Worm (Caenorhabditis elegans) whole organism, L1 larva: Measurements from ENCODE around the gene gst-30.

Source experiments
- C16A3.4 ChIP-seq: fragments of 150-350 bp; optimal IDR thresholded peaks from 2 replicates; lab custom pipeline; 2014; ENCODE audit warnings: missing biosample characterization, missing genetic modification characterization
- C34B4.2 ChIP-seq: sonication (generic microtip); optimal IDR thresholded peaks from 2 replicates; lab custom pipeline; 2017; ENCODE audit warnings: mild to moderate bottlenecking, missing genetic modification characterization, missing compliant biosample characterization
- Y116A8C.19 ChIP-seq: sonication (generic microtip); optimal IDR thresholded peaks from 2 replicates; lab custom pipeline; 2016; ENCODE audit warnings: missing compliant biosample characterization, missing genetic modification characterization, borderline replicate concordance
- aha-1 ChIP-seq: fragments of 150-350 bp; optimal IDR thresholded peaks from 2 replicates; lab custom pipeline; 2014; ENCODE audit warnings: missing biosample characterization, missing genetic modification characterization
- ama-1 ChIP-seq: fragments of 150-350 bp; optimal IDR thresholded peaks from 2 replicates; lab custom pipeline; 2014
- blmp-1 ChIP-seq: fragments of 150-350 bp; optimal IDR thresholded peaks from 2 replicates; lab custom pipeline; 2014; ENCODE audit warnings: missing biosample characterization, missing genetic modification characterization
- ceh-8 ChIP-seq: fragments of 200-800 bp; sonication (Bioruptor generic); optimal IDR thresholded peaks from 2 replicates; lab custom pipeline; 2018; ENCODE audit warnings: mild to moderate bottlenecking, missing genetic modification characterization, moderate library complexity, missing compliant biosample characterization
- ceh-82 ChIP-seq, 3 experiments: fragments of 150-350 bp in 1 of 3; sonication (generic microtip) in 2 of 3; optimal IDR thresholded peaks; 2 replicates each; lab custom pipeline; 2014 to 2017; ENCODE audit warnings: missing biosample characterization in 3 of 3, missing genetic modification characterization in 3 of 3
- ces-1 ChIP-seq: fragments of 150-350 bp; optimal IDR thresholded peaks from 2 replicates; lab custom pipeline; 2014; ENCODE audit warnings: missing biosample characterization, missing genetic modification reagents, missing genetic modification characterization
- dpl-1 ChIP-seq, 3 experiments: fragments of 150-350 bp in 2 of 3; sonication (generic microtip) in 1 of 3; optimal IDR thresholded peaks; 2 replicates each; lab custom pipeline; 2014 to 2017; ENCODE audit warnings: missing biosample characterization in 3 of 3, missing genetic modification characterization in 3 of 3, missing genetic modification reagents in 3 of 3
- efl-1 ChIP-seq, 4 experiments: fragments of 150-350 bp; optimal IDR thresholded peaks in 3 of 4; peaks in 1 of 4; 1 replicate in 1 of 4; 2 replicates in 3 of 4; lab custom pipeline; 2014; ENCODE audit warnings: missing biosample characterization in 2 of 4, missing genetic modification characterization in 2 of 4, missing genetic modification reagents in 2 of 4
- efl-3 ChIP-seq: fragments of 200-800 bp; sonication (Bioruptor generic); optimal IDR thresholded peaks from 2 replicates; lab custom pipeline; 2018; ENCODE audit warnings: mild to moderate bottlenecking, missing genetic modification characterization, missing compliant biosample characterization
- egl-13 ChIP-seq: sonication (generic microtip); optimal IDR thresholded peaks from 2 replicates; lab custom pipeline; 2016; ENCODE audit warnings: missing genotype, missing genetic modification reagents, missing genetic modification characterization, missing compliant biosample characterization
- egl-27 ChIP-seq, 2 experiments: fragments of 150-350 bp in 1 of 2; sonication (generic microtip); optimal IDR thresholded peaks; 3 replicates each; lab custom pipeline; 2017 to 2018; ENCODE audit warnings: missing biosample characterization in 2 of 2, missing genetic modification characterization in 2 of 2, missing genetic modification reagents in 2 of 2
- elt-3 ChIP-seq, 6 experiments: fragments of 150-350 bp in 1 of 6; sonication (generic microtip); optimal IDR thresholded peaks; 2 replicates each; lab custom pipeline; 2017 to 2018; ENCODE audit warnings: missing biosample characterization in 6 of 6, missing genetic modification characterization in 6 of 6, inconsistent platforms in 1 of 6
- ets-5 ChIP-seq: fragments of 200-800 bp; sonication (Bioruptor generic); IDR thresholded peaks from 2 replicates; pipeline ENCODE4 v1.3.6; 2022; ENCODE audit warnings: missing genetic modification characterization, missing compliant biosample characterization
- fkh-10 ChIP-seq: sonication (generic microtip); optimal IDR thresholded peaks from 2 replicates; lab custom pipeline; 2017; ENCODE audit warnings: missing biosample characterization, missing genetic modification reagents, missing genetic modification characterization
- fkh-4 ChIP-seq: sonication (generic microtip); optimal IDR thresholded peaks from 2 replicates; lab custom pipeline; 2016; ENCODE audit warnings: missing compliant biosample characterization, missing genetic modification characterization, borderline replicate concordance
- fkh-8 ChIP-seq: sonication (generic microtip); optimal IDR thresholded peaks from 2 replicates; lab custom pipeline; 2016; ENCODE audit warnings: mild to moderate bottlenecking, missing genetic modification characterization, missing compliant biosample characterization
- hlh-17 ChIP-seq: fragments of 200-800 bp; sonication (Bioruptor generic); optimal IDR thresholded peaks from 2 replicates; lab custom pipeline; 2018; ENCODE audit warnings: missing genetic modification characterization, mild to moderate bottlenecking, missing compliant biosample characterization, moderate library complexity, borderline replicate concordance
- hlh-4 ChIP-seq: sonication (generic microtip); optimal IDR thresholded peaks from 2 replicates; lab custom pipeline; 2016; ENCODE audit warnings: mild to moderate bottlenecking, missing genetic modification characterization, missing compliant biosample characterization
- hpl-2 ChIP-seq: fragments of 150-350 bp; optimal IDR thresholded peaks from 2 replicates; lab custom pipeline; 2014; ENCODE audit warnings: missing biosample characterization, missing genetic modification reagents, missing genetic modification characterization
- jun-1 ChIP-seq: fragments of 150-350 bp; optimal IDR thresholded peaks from 2 replicates; lab custom pipeline; 2014; ENCODE audit warnings: missing biosample characterization, missing genetic modification reagents, missing genetic modification characterization
- lin-13 ChIP-seq: fragments of 150-350 bp; optimal IDR thresholded peaks from 2 replicates; lab custom pipeline; 2014; ENCODE audit warnings: missing biosample characterization, missing genetic modification reagents, missing genetic modification characterization
- lin-14 ChIP-seq: fragments of 200-800 bp; sonication (Bioruptor generic); optimal IDR thresholded peaks from 2 replicates; lab custom pipeline; 2018; ENCODE audit warnings: mild to moderate bottlenecking, missing genetic modification characterization, moderate library complexity, missing compliant biosample characterization
- lin-15B ChIP-seq: fragments of 150-350 bp; sonication (generic microtip); optimal IDR thresholded peaks from 3 replicates; lab custom pipeline; 2014; ENCODE audit warnings: missing biosample characterization, missing genetic modification characterization
- lin-39 ChIP-seq: fragments of 150-350 bp; optimal IDR thresholded peaks from 2 replicates; lab custom pipeline; 2014; ENCODE audit warnings: missing biosample characterization, missing genetic modification reagents, missing genetic modification characterization
- lsy-2 ChIP-seq, 2 experiments: fragments of 150-350 bp; optimal IDR thresholded peaks; 2 replicates each; lab custom pipeline; 2014; ENCODE audit warnings: missing biosample characterization in 2 of 2, missing genetic modification characterization in 2 of 2
- mab-9 ChIP-seq: fragments of 200-800 bp; sonication (Bioruptor generic); IDR thresholded peaks from 2 replicates; pipeline ENCODE4 v1.3.6; 2022; ENCODE audit warnings: missing genetic modification reagents, missing genetic modification characterization, missing compliant biosample characterization
- mep-1 ChIP-seq: fragments of 150-350 bp; optimal IDR thresholded peaks from 2 replicates; lab custom pipeline; 2014; ENCODE audit warnings: missing biosample characterization, missing genetic modification characterization
- nhr-11 ChIP-seq: fragments of 150-350 bp; optimal IDR thresholded peaks from 2 replicates; lab custom pipeline; 2014; ENCODE audit warnings: missing biosample characterization, missing genetic modification characterization
- nhr-47 ChIP-seq: sonication (generic microtip); optimal IDR thresholded peaks from 2 replicates; lab custom pipeline; 2016; ENCODE audit warnings: mild to moderate bottlenecking, missing genetic modification characterization, moderate library complexity, missing compliant biosample characterization
- nhr-71 ChIP-seq: sonication (generic microtip); optimal IDR thresholded peaks from 2 replicates; lab custom pipeline; 2016; ENCODE audit warnings: mild to moderate bottlenecking, missing genetic modification characterization, moderate library complexity, missing compliant biosample characterization
- nhr-76 ChIP-seq: sonication (generic microtip); optimal IDR thresholded peaks from 2 replicates; lab custom pipeline; 2017; ENCODE audit warnings: missing biosample characterization, missing genetic modification characterization
- nhr-84 ChIP-seq: sonication (generic microtip); optimal IDR thresholded peaks from 2 replicates; lab custom pipeline; 2017; ENCODE audit warnings: missing biosample characterization, missing genetic modification characterization
- nhr-85 ChIP-seq: sonication (generic microtip); peaks from one replicate; lab custom pipeline; 2016; ENCODE audit warnings: missing genetic modification characterization, inconsistent platforms, missing compliant biosample characterization
- nhr-90 ChIP-seq: sonication (generic microtip); optimal IDR thresholded peaks from 2 replicates; lab custom pipeline; 2016; ENCODE audit warnings: mild to moderate bottlenecking, missing genetic modification characterization, missing compliant biosample characterization; ENCODE audit not compliant: poor library complexity
- pag-3 ChIP-seq: sonication (generic microtip); optimal IDR thresholded peaks from 2 replicates; lab custom pipeline; 2017; ENCODE audit warnings: missing genetic modification characterization, mild to moderate bottlenecking, missing compliant biosample characterization, antibody characterized with exemption, borderline replicate concordance; ENCODE audit not compliant: insufficient read depth
- rnt-1 ChIP-seq: sonication (generic microtip); optimal IDR thresholded peaks from 2 replicates; lab custom pipeline; 2016; ENCODE audit warnings: mild to moderate bottlenecking, missing genetic modification characterization, moderate library complexity, missing compliant biosample characterization
- skn-1 ChIP-seq: fragments of 150-350 bp; optimal IDR thresholded peaks from 2 replicates; lab custom pipeline; 2014; ENCODE audit warnings: missing biosample characterization, missing genetic modification characterization
- snu-23 ChIP-seq: sonication (generic microtip); optimal IDR thresholded peaks from 2 replicates; lab custom pipeline; 2016; ENCODE audit warnings: missing genetic modification characterization, missing compliant biosample characterization
- sox-4 ChIP-seq: sonication (generic microtip); optimal IDR thresholded peaks from 2 replicates; lab custom pipeline; 2016; ENCODE audit warnings: missing genetic modification characterization, missing compliant biosample characterization
- swsn-7 ChIP-seq: sonication (generic microtip); optimal IDR thresholded peaks from 2 replicates; lab custom pipeline; 2016; ENCODE audit warnings: missing genetic modification characterization, missing compliant biosample characterization
- tbx-2 ChIP-seq: sonication (generic microtip); optimal IDR thresholded peaks from 2 replicates; lab custom pipeline; 2016; ENCODE audit warnings: missing genetic modification characterization, missing compliant biosample characterization
- unc-130 ChIP-seq: fragments of 150-350 bp; optimal IDR thresholded peaks from 2 replicates; lab custom pipeline; 2017; ENCODE audit warnings: missing biosample characterization, missing genetic modification characterization, inconsistent platforms
- unc-30 ChIP-seq: sonication (generic microtip); optimal IDR thresholded peaks from 2 replicates; lab custom pipeline; 2017; ENCODE audit warnings: missing biosample characterization, missing genetic modification characterization
- unc-86 ChIP-seq: sonication (generic microtip); optimal IDR thresholded peaks from 2 replicates; lab custom pipeline; 2016; ENCODE audit warnings: missing genetic modification characterization, missing compliant biosample characterization
- vab-15 ChIP-seq: sonication (generic microtip); optimal IDR thresholded peaks from 2 replicates; lab custom pipeline; 2017; ENCODE audit warnings: missing genotype, mild to moderate bottlenecking, missing genetic modification characterization, missing compliant biosample characterization
- xbp-1 ChIP-seq: sonication (generic microtip); optimal IDR thresholded peaks from 2 replicates; lab custom pipeline; 2016; ENCODE audit warnings: missing genetic modification characterization, missing compliant biosample characterization
- zag-1 ChIP-seq: fragments of 150-350 bp; optimal IDR thresholded peaks from 2 replicates; lab custom pipeline; 2014; ENCODE audit warnings: missing biosample characterization, missing genetic modification characterization
- zip-4 ChIP-seq: fragments of 200-800 bp; sonication (Bioruptor generic); optimal IDR thresholded peaks from 2 replicates; lab custom pipeline; 2018; ENCODE audit warnings: mild to moderate bottlenecking, missing genetic modification characterization, moderate library complexity, missing compliant biosample characterization
- ztf-11 ChIP-seq, 2 experiments: sonication (generic microtip); optimal IDR thresholded peaks; 2 replicates each; lab custom pipeline; 2016 to 2017; ENCODE audit warnings: missing genetic modification characterization in 2 of 2, missing biosample characterization in 1 of 2, missing compliant biosample characterization in 1 of 2
- ztf-4 ChIP-seq: fragments of 150-350 bp; optimal IDR thresholded peaks from 2 replicates; lab custom pipeline; 2014; ENCODE audit warnings: missing biosample characterization, missing genetic modification characterization

Gene gst-30

DNA sequence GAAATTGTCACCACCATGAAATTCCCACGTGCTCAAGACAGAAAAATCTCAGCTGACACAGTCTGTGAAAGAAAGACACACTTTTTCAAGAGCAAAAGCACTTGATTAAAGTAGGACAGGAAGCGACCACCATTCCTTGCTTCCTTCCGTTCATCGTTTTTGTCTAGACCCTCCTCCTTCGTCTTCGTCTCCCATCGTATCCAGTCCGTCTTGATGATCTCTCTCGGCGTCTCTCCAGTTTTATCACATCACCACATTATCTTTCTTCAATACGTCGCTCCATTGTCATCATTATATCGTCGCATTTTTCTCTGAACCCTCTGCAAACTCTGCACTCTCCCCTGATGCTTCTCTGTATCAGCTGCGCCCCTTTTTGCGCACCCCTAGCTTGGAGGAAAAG lies 26.7 kb downstream of the gst-30 start:
- TF ChIP-seq elt-3 (tag; optimal IDR thresholded peaks at IDR 0.05; lab: Kevin White, UChicago) (peak in 1 of 6 experiments; percentile 7), Y116A8C.19 (tag; lab: Kevin White, UChicago) (no peak), nhr-11 (no peak), vab-15 (no peak), fkh-10 (GFP tag; lab: Kevin White, UChicago) (no peak), skn-1 (tag; lab: Kevin White, UChicago) (peak; percentile 97), nhr-71 (tag; lab: Kevin White, UChicago) (peak; percentile 45), sox-4 (tag; lab: Kevin White, UChicago) (no peak), fkh-4 (tag; lab: Kevin White, UChicago) (no peak), nhr-85 (tag; lab: Kevin White, UChicago) (no peak), lsy-2 (tag; optimal IDR thresholded peaks at IDR 0.05; lab: Kevin White, UChicago) (peak in 1 of 2 experiments; percentile 5), rnt-1 (tag; lab: Kevin White, UChicago) (peak; percentile 42), xbp-1 (no peak), efl-3 (GFP tag; lab: Kevin White, UChicago) (no peak), ceh-82 (tag; optimal IDR thresholded peaks at IDR 0.05; lab: Kevin White, UChicago) (no peak), mep-1 (tag; lab: Kevin White, UChicago) (peak; percentile 19), lin-15B (no peak), nhr-47 (tag; lab: Kevin White, UChicago) (peak; percentile 28), egl-27 (tag; optimal IDR thresholded peaks at IDR 0.05; lab: Kevin White, UChicago) (no peak), zag-1 (tag; lab: Kevin White, UChicago) (no peak), dpl-1 (GFP tag; optimal IDR thresholded peaks at IDR 0.05; lab: Kevin White, UChicago) (peak in 1 of 3 experiments; percentile 2), unc-86 (tag; lab: Kevin White, UChicago) (peak; percentile 13), mab-9 (no peak), blmp-1 (tag; lab: Kevin White, UChicago) (peak; percentile 9), hlh-4 (tag; lab: Kevin White, UChicago) (no peak), lin-14 (GFP tag; lab: Kevin White, UChicago) (peak; percentile 77), snu-23 (GFP tag; lab: Kevin White, UChicago) (peak; percentile 14), ets-5 (GFP tag; lab: Robert Waterston, UW) (no peak), lin-39 (tag; lab: Kevin White, UChicago) (no peak), aha-1 (tag; lab: Kevin White, UChicago) (no peak), ztf-11 (tag; optimal IDR thresholded peaks at IDR 0.05; lab: Kevin White, UChicago) (no peak), egl-13 (no peak), ztf-4 (tag; lab: Kevin White, UChicago) (no peak), hpl-2 (GFP tag; lab: Kevin White, UChicago) (no peak), unc-130 (tag; lab: Kevin White, UChicago) (peak; percentile 12), ceh-8 (no peak), unc-30 (no peak), hlh-17 (GFP tag; lab: Kevin White, UChicago) (no peak), nhr-84 (no peak), ama-1 (no peak), zip-4 (no peak), pag-3 (tag; lab: Kevin White, UChicago) (no peak), C16A3.4 (tag; lab: Kevin White, UChicago) (no peak), nhr-90 (no peak), tbx-2 (tag; lab: Kevin White, UChicago) (peak; percentile 27), fkh-8 (tag; lab: Kevin White, UChicago) (peak; percentile 54), lin-13 (GFP tag; lab: Kevin White, UChicago) (no peak), efl-1 (optimal IDR thresholded peaks at IDR 0.05; lab: Kevin White, UChicago) (peak; percentile 11 to 20), efl-1 (GFP tag; optimal IDR thresholded peaks at IDR 0.05 in 1 of 2; lab: Kevin White, UChicago) (peak in 1 of 2 experiments; percentile 86), C34B4.2 (no peak), swsn-7 (tag; lab: Kevin White, UChicago) (no peak), nhr-76 (tag; lab: Kevin White, UChicago) (no peak), jun-1 (tag; lab: Kevin White, UChicago) (no peak), ces-1 (GFP tag; lab: Kevin White, UChicago) (no peak)
